Worm (Caenorhabditis elegans): Measurements from ENCODE around the gene T23D5.3.

DNA sequence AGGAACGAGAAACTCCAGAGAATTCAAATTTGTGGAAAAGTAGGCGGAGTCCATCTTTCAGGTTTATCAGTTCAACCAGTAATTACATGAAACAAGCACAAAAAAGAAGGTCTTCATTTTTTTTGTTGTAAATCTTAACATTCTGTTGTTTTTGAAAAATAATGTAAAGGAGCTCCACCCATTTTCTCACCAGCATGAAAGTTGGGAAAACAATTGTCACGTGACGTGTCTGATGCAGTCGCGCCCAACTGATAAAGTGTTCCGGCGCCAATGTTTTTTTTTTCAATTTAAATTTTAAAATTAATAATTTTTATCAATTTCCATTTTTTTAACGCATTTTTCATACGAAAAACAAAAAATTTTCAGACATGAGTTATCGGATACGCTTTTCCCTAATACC is 35.6 kb upstream of the T23D5.3 start, which contains the start of gene F57A10.4:
- TF ChIP-seq him-1 (tag; optimal IDR thresholded peaks at IDR 0.05) (no peak), dao-5 (tag; optimal IDR thresholded peaks at IDR 0.05) (no peak)
